Worm (Caenorhabditis elegans): ENCODE data around the gene srt-23.

srt-23 gene

DNA sequence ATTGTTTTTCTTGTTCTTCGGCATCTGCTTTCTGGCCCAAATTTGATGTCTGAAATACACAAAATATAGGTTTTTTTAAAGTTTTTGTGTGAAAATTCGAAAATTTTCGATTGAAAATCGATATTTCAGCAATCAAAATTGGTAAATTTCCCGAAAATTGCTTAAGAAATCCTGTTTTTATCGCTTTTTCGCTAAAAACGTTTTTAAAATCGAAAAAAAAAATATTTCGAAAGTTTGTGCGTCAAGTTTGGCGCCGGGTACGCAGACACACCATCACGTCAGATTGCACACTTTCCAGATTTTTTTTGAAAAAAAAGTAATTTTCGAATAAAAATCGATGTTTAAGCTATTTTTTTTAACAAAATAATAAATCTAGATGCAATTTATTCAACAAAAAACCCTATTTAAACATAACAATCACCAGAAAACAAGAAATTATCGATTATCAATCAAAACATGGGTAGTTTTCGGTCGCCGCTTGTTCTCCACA is 38.9 kb downstream of the srt-23 start, which contains the start of gene skr-18:
skr-18 (minus strand) TSS at position 51 of the 490 bp plus-strand sequence.
- TF ChIP-seq nhr-12 (tag; optimal IDR thresholded peaks at IDR 0.05) (no peak), elt-3 (tag; optimal IDR thresholded peaks at IDR 0.05) (no peak), ztf-4 (tag; optimal IDR thresholded peaks at IDR 0.05) (no peak), ceh-16 (tag; optimal IDR thresholded peaks at IDR 0.05) (no peak), lin-39 (tag; optimal IDR thresholded peaks at IDR 0.05) (no peak), skn-1 (tag; optimal IDR thresholded peaks at IDR 0.05) (no peak), ztf-11 (tag; optimal IDR thresholded peaks at IDR 0.05) (no peak), snpc-4 (tag; optimal IDR thresholded peaks at IDR 0.05) (no peak), mdl-1 (tag; optimal IDR thresholded peaks at IDR 0.05) (no peak), unc-62 (GFP tag; optimal IDR thresholded peaks at IDR 0.05) (no peak), mml-1 (tag; optimal IDR thresholded peaks at IDR 0.05) (no peak), jun-1 (tag; optimal IDR thresholded peaks at IDR 0.05) (no peak), nfya-1 (tag; optimal IDR thresholded peaks at IDR 0.05; ENCODE audit: insufficient read depth) (no peak), nhr-23 (tag; optimal IDR thresholded peaks at IDR 0.05) (no peak), egl-5 (tag; optimal IDR thresholded peaks at IDR 0.05) (no peak), nhr-76 (tag; optimal IDR thresholded peaks at IDR 0.05) (no peak), egl-27 (tag; optimal IDR thresholded peaks at IDR 0.05) (no peak), pha-4 (tag; optimal IDR thresholded peaks at IDR 0.05) (no peak), hmg-11 (tag; optimal IDR thresholded peaks at IDR 0.05) (no peak), ceh-82 (tag; optimal IDR thresholded peaks at IDR 0.05) (no peak)

- TF ChIP-seq pha-4 (tag; optimal IDR thresholded peaks at IDR 0.05) (peak; percentile 74), elt-2 (tag; optimal IDR thresholded peaks at IDR 0.05) (peak; percentile 41), eor-1 (tag; optimal IDR thresholded peaks at IDR 0.05) (peak in 1 of 2 experiments; percentile 10), aly-2 (tag; optimal IDR thresholded peaks at IDR 0.05) (no peak), pqm-1 (tag; optimal IDR thresholded peaks at IDR 0.05) (peak; percentile 20), R02D3.7 (tag; optimal IDR thresholded peaks at IDR 0.05) (no peak), hmg-11 (tag; optimal IDR thresholded peaks at IDR 0.05) (peak; percentile 75), jun-1 (tag; optimal IDR thresholded peaks at IDR 0.05) (no peak), fos-1 (tag; optimal IDR thresholded peaks at IDR 0.05) (no peak), fkh-2 (tag; optimal IDR thresholded peaks at IDR 0.05) (no peak), nfya-1 (tag; optimal IDR thresholded peaks at IDR 0.05; ENCODE audit: insufficient read depth) (peak; percentile 28), nhr-28 (tag; optimal IDR thresholded peaks at IDR 0.05) (no peak), tbx-2 (tag; optimal IDR thresholded peaks at IDR 0.05) (no peak), elt-1 (tag; optimal IDR thresholded peaks at IDR 0.05) (peak; percentile 81), ceh-82 (tag; optimal IDR thresholded peaks at IDR 0.05) (no peak), nhr-43 (tag; optimal IDR thresholded peaks at IDR 0.05; ENCODE audit: poor library complexity, severe bottlenecking) (no peak), ceh-9 (tag; optimal IDR thresholded peaks at IDR 0.05) (no peak), ceh-16 (tag; optimal IDR thresholded peaks at IDR 0.05) (no peak), nhr-76 (tag; optimal IDR thresholded peaks at IDR 0.05) (no peak), nhr-67 (tag; optimal IDR thresholded peaks at IDR 0.05) (no peak), ceh-28 (tag; optimal IDR thresholded peaks at IDR 0.05) (no peak), lsy-12 (tag; optimal IDR thresholded peaks at IDR 0.05) (peak; percentile 75), mdl-1 (tag; optimal IDR thresholded peaks at IDR 0.05) (no peak), nhr-12 (tag; optimal IDR thresholded peaks at IDR 0.05) (no peak), sea-2 (GFP tag; optimal IDR thresholded peaks at IDR 0.05) (no peak), fkh-10 (GFP tag; optimal IDR thresholded peaks at IDR 0.05) (no peak), snpc-4 (tag; optimal IDR thresholded peaks at IDR 0.05) (peak; percentile 2), daf-12 (tag; optimal IDR thresholded peaks at IDR 0.05) (no peak), zag-1 (tag; optimal IDR thresholded peaks at IDR 0.05) (no peak), skn-1 (tag; optimal IDR thresholded peaks at IDR 0.05) (peak; percentile 61), lin-15B (tag; optimal IDR thresholded peaks at IDR 0.05) (peak; percentile 92), nhr-77 (tag; optimal IDR thresholded peaks at IDR 0.05) (no peak), nhr-23 (tag; optimal IDR thresholded peaks at IDR 0.05) (peak; percentile 73), mml-1 (tag; optimal IDR thresholded peaks at IDR 0.05) (no peak), ztf-11 (tag; optimal IDR thresholded peaks at IDR 0.05) (no peak)
These were observed 40.1 kb downstream of the srt-23 start, which contains the start of the genes F56B3.11 and ech-5 for ce11 chrIV:796521-797073. TSS of gene F56B3.11 (minus strand) at chrIV:796571. TSS of gene ech-5 (plus strand) at chrIV:797023.
